Worm (Caenorhabditis elegans): ENCODE results near the gene sra-28.

Gene sra-28

ce11 chrII:6608626-6609025 is 35.0 kb upstream of the sra-28 start:
- TF ChIP-seq lin-13 (tag; optimal IDR thresholded peaks at IDR 0.05) (no peak), ztf-11 (tag; optimal IDR thresholded peaks at IDR 0.05) (no peak), mls-2 (tag; optimal IDR thresholded peaks at IDR 0.05) (no peak), hlh-1 (tag; optimal IDR thresholded peaks at IDR 0.05) (no peak)

- TF ChIP-seq elt-1 (tag; optimal IDR thresholded peaks at IDR 0.05; ENCODE audit: borderline replicate concordance, insufficient read depth) (no peak), mep-1 (tag; optimal IDR thresholded peaks at IDR 0.05) (no peak), ham-2 (GFP tag; optimal IDR thresholded peaks at IDR 0.05) (peak; percentile 79), unc-62 (GFP tag; optimal IDR thresholded peaks at IDR 0.05) (no peak), cnd-1 (tag; optimal IDR thresholded peaks at IDR 0.05) (peak; percentile 29), ceh-39 (tag; optimal IDR thresholded peaks at IDR 0.05) (peak; percentile 19), lin-13 (tag; optimal IDR thresholded peaks at IDR 0.05) (peak; percentile 6), mab-5 (tag; optimal IDR thresholded peaks at IDR 0.05) (no peak), pha-4 (tag; optimal IDR thresholded peaks at IDR 0.05) (peak; percentile 42)
These were observed 27.4 kb upstream of the sra-28 start, which contains the start of gene vps-33.2 for ce11 chrII:6600973-6601372. TSS of gene vps-33.2 (plus strand) at chrII:6601216.

- TF ChIP-seq pha-4 (tag; optimal IDR thresholded peaks at IDR 0.05) = no peak
- no peak for TF ChIP-seq elt-3 (tag; optimal IDR thresholded peaks at IDR 0.05)
- no peak for TF ChIP-seq ceh-43 (GFP tag; optimal IDR thresholded peaks at IDR 0.05)
- TF ChIP-seq ces-1 (GFP tag; optimal IDR thresholded peaks at IDR 0.05) = no peak
- TF ChIP-seq elt-1 (tag; optimal IDR thresholded peaks at IDR 0.05; ENCODE audit: borderline replicate concordance, insufficient read depth) = no peak
- no peak for TF ChIP-seq sem-2 (GFP tag; optimal IDR thresholded peaks at IDR 0.05)
- TF ChIP-seq lin-32 (GFP tag; optimal IDR thresholded peaks at IDR 0.05) = no peak
- TF ChIP-seq nhr-76 (tag; optimal IDR thresholded peaks at IDR 0.05) = no peak
- TF ChIP-seq ceh-83 (GFP tag; optimal IDR thresholded peaks at IDR 0.05) = no peak
- TF ChIP-seq M03D4.4 (tag; optimal IDR thresholded peaks at IDR 0.05) = no peak
- TF ChIP-seq nhr-237 (tag; optimal IDR thresholded peaks at IDR 0.05) = no peak
- no peak for TF ChIP-seq ztf-11 (tag; optimal IDR thresholded peaks at IDR 0.05)
- no peak for TF ChIP-seq mab-5 (tag; optimal IDR thresholded peaks at IDR 0.05)
- no peak for TF ChIP-seq nhr-12 (tag; optimal IDR thresholded peaks at IDR 0.05)
- no peak for TF ChIP-seq snpc-4 (tag; optimal IDR thresholded peaks at IDR 0.05)
- no peak for TF ChIP-seq unc-62 (GFP tag; optimal IDR thresholded peaks at IDR 0.05)
- TF ChIP-seq unc-39 (tag; optimal IDR thresholded peaks at IDR 0.05) = no peak
- TF ChIP-seq zip-8 (tag; optimal IDR thresholded peaks at IDR 0.05) = no peak
- no peak for TF ChIP-seq sptf-1 (tag; optimal IDR thresholded peaks at IDR 0.05)
- no peak for TF ChIP-seq tbx-8 (GFP tag; optimal IDR thresholded peaks at IDR 0.05)
These were observed 24.5 kb upstream of the sra-28 start, which contains the start of gene dnj-8 for ce11 chrII:6598050-6598449. TSS of gene dnj-8 (minus strand) at chrII:6598080.

ce11 chrII:6597507-6597906 is 23.9 kb upstream of the sra-28 start:
- TF ChIP-seq nhr-12 (tag; optimal IDR thresholded peaks at IDR 0.05) (no peak), cnd-1 (tag; optimal IDR thresholded peaks at IDR 0.05) (no peak), sem-2 (GFP tag; optimal IDR thresholded peaks at IDR 0.05) (no peak), snpc-4 (tag; optimal IDR thresholded peaks at IDR 0.05) (no peak), ham-2 (GFP tag; optimal IDR thresholded peaks at IDR 0.05) (no peak), blmp-1 (tag; optimal IDR thresholded peaks at IDR 0.05) (no peak), ceh-83 (GFP tag; optimal IDR thresholded peaks at IDR 0.05) (no peak), lin-32 (GFP tag; optimal IDR thresholded peaks at IDR 0.05) (no peak), lin-13 (tag; optimal IDR thresholded peaks at IDR 0.05) (no peak), nhr-28 (tag; optimal IDR thresholded peaks at IDR 0.05) (no peak), hlh-1 (tag; optimal IDR thresholded peaks at IDR 0.05) (no peak), mep-1 (tag; optimal IDR thresholded peaks at IDR 0.05) (no peak), mab-5 (tag; optimal IDR thresholded peaks at IDR 0.05) (no peak), elt-1 (tag; optimal IDR thresholded peaks at IDR 0.05; ENCODE audit: borderline replicate concordance, insufficient read depth) (no peak), sptf-1 (tag; optimal IDR thresholded peaks at IDR 0.05) (no peak), flh-1 (GFP tag; optimal IDR thresholded peaks at IDR 0.05) (no peak), elt-3 (tag; optimal IDR thresholded peaks at IDR 0.05) (no peak), unc-120 (tag; optimal IDR thresholded peaks at IDR 0.05; ENCODE audit: poor library complexity, severe bottlenecking) (no peak)

- TF ChIP-seq ztf-11 (tag; optimal IDR thresholded peaks at IDR 0.05) (no peak), lin-32 (GFP tag; optimal IDR thresholded peaks at IDR 0.05) (no peak), unc-62 (GFP tag; optimal IDR thresholded peaks at IDR 0.05) (no peak), M03D4.4 (tag; optimal IDR thresholded peaks at IDR 0.05) (no peak), hlh-1 (tag; optimal IDR thresholded peaks at IDR 0.05) (no peak), tbx-8 (GFP tag; optimal IDR thresholded peaks at IDR 0.05) (no peak), mep-1 (tag; optimal IDR thresholded peaks at IDR 0.05) (no peak), bed-3 (GFP tag; optimal IDR thresholded peaks at IDR 0.05) (no peak), unc-39 (tag; optimal IDR thresholded peaks at IDR 0.05) (no peak), blmp-1 (tag; optimal IDR thresholded peaks at IDR 0.05) (no peak), pha-4 (tag; optimal IDR thresholded peaks at IDR 0.05) (no peak), zip-8 (tag; optimal IDR thresholded peaks at IDR 0.05) (no peak), snpc-4 (tag; optimal IDR thresholded peaks at IDR 0.05) (no peak), ceh-39 (tag; optimal IDR thresholded peaks at IDR 0.05) (no peak)
These were observed 20.6 kb upstream of the sra-28 start, which contains the start of gene aipr-1 for ce11 chrII:6594151-6594550. TSS of gene aipr-1 (minus strand) at chrII:6594251.
